Worm (Caenorhabditis elegans): ENCODE results near the gene F40H3.2.

- TF ChIP-seq lin-11 (tag; optimal IDR thresholded peaks at IDR 0.05) = no peak
- no peak for TF ChIP-seq ama-1 (optimal IDR thresholded peaks at IDR 0.05)
- TF ChIP-seq pqm-1 (tag; optimal IDR thresholded peaks at IDR 0.05) = no peak
Observed at ce11 chrII:6147131-6147530, 26.3 kb upstream of the F40H3.2 start.

All from whole organism, late embryonic.